Fruit fly (Drosophila melanogaster) whole organism, embryonic: ENCODE data around the gene CG42711.

ENCODE experiments used
- CG13624 ChIP-seq: fragments of 200-800 bp; sonication (Bioruptor generic); optimal IDR thresholded peaks from 2 replicates; lab custom pipeline; 2016; ENCODE audit warnings: missing biosample characterization, missing genetic modification characterization
- CG15269 ChIP-seq: fragments of 200-800 bp; sonication (Bioruptor generic); optimal IDR thresholded peaks from 2 replicates; lab custom pipeline; 2018; ENCODE audit warnings: missing biosample characterization, mild to moderate bottlenecking, missing genetic modification characterization, moderate library complexity
- CG7786 ChIP-seq: fragments of 200-800 bp; sonication (Bioruptor generic); optimal IDR thresholded peaks from 2 replicates; lab custom pipeline; 2016; ENCODE audit warnings: missing biosample characterization, missing genetic modification characterization
- CG9817 ChIP-seq: fragments of 200-800 bp; sonication (Bioruptor generic); optimal IDR thresholded peaks from 2 replicates; lab custom pipeline; 2018; ENCODE audit warnings: missing biosample characterization, mild to moderate bottlenecking, missing genetic modification characterization, moderate library complexity
- Camta ChIP-seq: fragments of 200-800 bp; sonication (Bioruptor generic); optimal IDR thresholded peaks from 2 replicates; lab custom pipeline; 2016; ENCODE audit warnings: missing biosample characterization, missing genetic modification characterization
- CrebB ChIP-seq: fragments of 200-800 bp; sonication (Bioruptor generic); optimal IDR thresholded peaks from 3 replicates; lab custom pipeline; 2018; ENCODE audit warnings: missing biosample characterization, mild to moderate bottlenecking, missing genetic modification characterization
- Dp ChIP-seq: fragments of 200-800 bp; sonication (Bioruptor generic); optimal IDR thresholded peaks from 2 replicates; lab custom pipeline; 2018; ENCODE audit warnings: missing biosample characterization, mild to moderate bottlenecking, missing genetic modification characterization, moderate library complexity
- da ChIP-seq: fragments of 200-800 bp; sonication (Bioruptor generic); optimal IDR thresholded peaks from 2 replicates; lab custom pipeline; 2016; ENCODE audit warnings: missing biosample characterization, missing genetic modification characterization
- ftz-f1 ChIP-seq: fragments of 200-800 bp; sonication (Bioruptor generic); optimal IDR thresholded peaks from 2 replicates; lab custom pipeline; 2016; ENCODE audit warnings: missing biosample characterization, missing genetic modification characterization
- nmo ChIP-seq: fragments of 200-800 bp; sonication (Bioruptor generic); optimal IDR thresholded peaks from 2 replicates; lab custom pipeline; 2018; ENCODE audit warnings: missing biosample characterization, mild to moderate bottlenecking, missing genetic modification characterization, moderate library complexity
- org-1 ChIP-seq: fragments of 200-800 bp; sonication (Bioruptor generic); optimal IDR thresholded peaks from 2 replicates; lab custom pipeline; 2017; ENCODE audit warnings: missing biosample characterization, missing genetic modification characterization
- tll ChIP-seq, 2 experiments: fragments of 200-800 bp in 1 of 2; fragments of >200 bp in 1 of 2; sonication (Bioruptor generic) in 1 of 2; optimal IDR thresholded peaks; 2 replicates each; lab custom pipeline; 2017 to 2019; ENCODE audit warnings: missing biosample characterization in 2 of 2, missing genetic modification characterization in 2 of 2, mild to moderate bottlenecking in 1 of 2, moderate library complexity in 1 of 2

dm6 chr2L:13928461-13928860 lies 2.7 kb downstream of the CG42711 start:
- TF ChIP-seq CG7786 (GFP tag; lab: Kevin White, UChicago) = no peak
- no peak for TF ChIP-seq Dp (GFP tag; lab: Kevin White, UChicago)
- TF ChIP-seq ftz-f1 (GFP tag; lab: Kevin White, UChicago) = no peak
- TF ChIP-seq Camta (GFP tag; lab: Kevin White, UChicago) = no peak
- no peak for TF ChIP-seq tll (GFP tag; optimal IDR thresholded peaks at IDR 0.05; lab: Kevin White, UChicago)
- TF ChIP-seq CG15269 = no peak
- TF ChIP-seq org-1 (GFP tag; lab: Kevin White, UChicago) = no peak
- TF ChIP-seq nmo (GFP tag; lab: Kevin White, UChicago) = no peak
- TF ChIP-seq CG9817 (tag; lab: Kevin White, UChicago) = no peak
- TF ChIP-seq CrebB (tag; lab: Kevin White, UChicago) = no peak
- no peak for TF ChIP-seq da
- no peak for TF ChIP-seq CG13624 (GFP tag; lab: Kevin White, UChicago)
